In genomic region chrV:12517757-12518156, ce11 we compare ENCODE assay signal across 1 worm cellular context.
TF ChIP-seq lines count a peak whose summit lies in the region.

No protein-coding gene starts in this region.

TF ChIP-seq in whole organism, L1 larva, 84 proteins besides CTCF, POLR2A, EP300 and RAD21 (continued from another document):
- TF ChIP-seq nhr-76 (tag; optimal IDR thresholded peaks at IDR 0.05; lab: Kevin White, UChicago) (no peak), lsy-2 (tag; optimal IDR thresholded peaks at IDR 0.05; lab: Kevin White, UChicago) (peak; percentile 25 to 39), snu-23 (GFP tag; optimal IDR thresholded peaks at IDR 0.05; lab: Kevin White, UChicago) (peak; percentile 38), rnt-1 (tag; optimal IDR thresholded peaks at IDR 0.05; lab: Kevin White, UChicago) (peak; percentile 31), lin-13 (GFP tag; optimal IDR thresholded peaks at IDR 0.05; lab: Kevin White, UChicago) (no peak), lin-39 (tag; optimal IDR thresholded peaks at IDR 0.05; lab: Kevin White, UChicago) (peak; percentile 42), mdl-1 (tag; optimal IDR thresholded peaks at IDR 0.05; lab: Kevin White, UChicago) (no peak), unc-30 (tag; optimal IDR thresholded peaks at IDR 0.05; lab: Kevin White, UChicago) (no peak), ama-1 (optimal IDR thresholded peaks at IDR 0.05; lab: Kevin White, UChicago) (no peak)
TF ChIP-seq in whole organism, L1 larva: peak in this region for 10.
